Worm (Caenorhabditis elegans) whole organism, L4 larva: Measurements from ENCODE around the gene R74.7.

Experiments used
- D1046.2 ChIP-seq: fragments of 200-800 bp; sonication (Bioruptor generic); IDR thresholded peaks from 2 replicates; pipeline ENCODE4 v1.3.6; 2022; ENCODE audit warnings: missing genetic modification characterization, missing compliant biosample characterization
- F37D6.2 ChIP-seq: sonication (generic microtip); optimal IDR thresholded peaks from 2 replicates; lab custom pipeline; 2016; ENCODE audit warnings: mild to moderate bottlenecking, missing genetic modification characterization, missing compliant biosample characterization
- F49E8.2 ChIP-seq: sonication (generic microtip); optimal IDR thresholded peaks from 2 replicates; lab custom pipeline; 2016; ENCODE audit warnings: missing compliant biosample characterization, mild to moderate bottlenecking, missing genetic modification characterization, borderline replicate concordance
- ZK337.2 ChIP-seq: fragments of 200-800 bp; sonication (Bioruptor generic); IDR thresholded peaks from 2 replicates; pipeline ENCODE4 v1.3.6; 2022; ENCODE audit warnings: missing genetic modification reagents, missing genetic modification characterization, missing compliant biosample characterization
- aha-1 ChIP-seq: fragments of 150-350 bp; peaks from one replicate; lab custom pipeline; 2014; ENCODE audit warnings: missing biosample characterization, missing genetic modification characterization
- ceh-28 ChIP-seq: fragments of 150-350 bp; optimal IDR thresholded peaks from 2 replicates; lab custom pipeline; 2014; ENCODE audit warnings: missing biosample characterization, missing genetic modification reagents, missing genetic modification characterization
- dve-1 ChIP-seq: sonication (generic microtip); optimal IDR thresholded peaks from 2 replicates; lab custom pipeline; 2017; ENCODE audit warnings: antibody characterized with exemption, mild to moderate bottlenecking, missing genetic modification characterization, missing compliant biosample characterization; ENCODE audit not compliant: insufficient read depth
- fkh-10 ChIP-seq: fragments of 150-350 bp; optimal IDR thresholded peaks from 2 replicates; lab custom pipeline; 2014; ENCODE audit warnings: missing biosample characterization, missing genetic modification reagents, missing genetic modification characterization
- gei-8 ChIP-seq: fragments of 200-800 bp; sonication (Bioruptor generic); optimal IDR thresholded peaks from 2 replicates; lab custom pipeline; 2018; ENCODE audit warnings: mild to moderate bottlenecking, missing genetic modification characterization, missing compliant biosample characterization
- hlh-30 ChIP-seq: sonication (generic microtip); optimal IDR thresholded peaks from 2 replicates; lab custom pipeline; 2017; ENCODE audit warnings: antibody characterized with exemption, mild to moderate bottlenecking, missing genetic modification characterization, missing compliant biosample characterization; ENCODE audit not compliant: insufficient read depth
- lin-29 ChIP-seq: fragments of 200-800 bp; sonication (Bioruptor generic); IDR thresholded peaks from 2 replicates; pipeline ENCODE4 v1.3.6; 2022; ENCODE audit warnings: missing genetic modification reagents, missing genetic modification characterization, missing compliant biosample characterization
- lin-38 ChIP-seq: fragments of 200-800 bp; sonication (Bioruptor generic); IDR thresholded peaks from 2 replicates; pipeline ENCODE4 v1.3.6; 2022; ENCODE audit warnings: missing genetic modification reagents, missing genetic modification characterization, missing compliant biosample characterization
- lin-39 ChIP-seq: fragments of 150-350 bp; optimal IDR thresholded peaks from 2 replicates; lab custom pipeline; 2014; ENCODE audit warnings: missing biosample characterization, missing genetic modification reagents, missing genetic modification characterization
- madf-5 ChIP-seq, 2 experiments: fragments of 200-800 bp; sonication (Bioruptor generic); IDR thresholded peaks; 2 replicates each; pipeline ENCODE4 v1.3.6; 2022; ENCODE audit warnings: missing compliant biosample characterization in 2 of 2, missing genetic modification characterization in 2 of 2
- mes-2 ChIP-seq: sonication (generic microtip); optimal IDR thresholded peaks from 2 replicates; lab custom pipeline; 2016; ENCODE audit warnings: missing genotype, mild to moderate bottlenecking, missing genetic modification characterization, missing compliant biosample characterization; ENCODE audit not compliant: poor library complexity, severe bottlenecking
- nhr-10 ChIP-seq: fragments of 150-350 bp; optimal IDR thresholded peaks from 2 replicates; lab custom pipeline; 2014; ENCODE audit warnings: missing biosample characterization, missing genetic modification characterization
- nhr-102 ChIP-seq: sonication (generic microtip); optimal IDR thresholded peaks from 2 replicates; lab custom pipeline; 2016; ENCODE audit warnings: mild to moderate bottlenecking, missing genetic modification characterization, moderate library complexity, missing compliant biosample characterization
- nhr-28 ChIP-seq: fragments of 150-350 bp; optimal IDR thresholded peaks from 2 replicates; lab custom pipeline; 2014; ENCODE audit warnings: missing biosample characterization, missing genetic modification characterization
- nhr-41 ChIP-seq: fragments of 200-800 bp; sonication (Bioruptor generic); IDR thresholded peaks from 2 replicates; pipeline ENCODE4 v1.3.6; 2022; ENCODE audit warnings: missing genetic modification reagents, missing genetic modification characterization, missing compliant biosample characterization
- nhr-48 ChIP-seq: sonication (generic microtip); optimal IDR thresholded peaks from 2 replicates; lab custom pipeline; 2016; ENCODE audit warnings: mild to moderate bottlenecking, missing genetic modification characterization, missing compliant biosample characterization
- nhr-76 ChIP-seq: fragments of 150-350 bp; optimal IDR thresholded peaks from 2 replicates; lab custom pipeline; 2014; ENCODE audit warnings: missing biosample characterization, missing genetic modification characterization
- pha-4 ChIP-seq, 2 experiments: fragments of 150-350 bp in 1 of 2; fragments of 200-800 bp in 1 of 2; sonication (Bioruptor generic) in 1 of 2; IDR thresholded peaks in 1 of 2; optimal IDR thresholded peaks in 1 of 2; 2 replicates each; pipeline versions ENCODE4 v1.3.6 to Lab custom; 2014 to 2022; ENCODE audit warnings: missing genetic modification characterization in 2 of 2, missing genetic modification reagents in 2 of 2, missing biosample characterization in 1 of 2, missing compliant biosample characterization in 1 of 2
- pqm-1 ChIP-seq: sonication (generic microtip); optimal IDR thresholded peaks from 2 replicates; lab custom pipeline; 2017; ENCODE audit warnings: missing biosample characterization, missing genetic modification characterization
- rbr-2 ChIP-seq: sonication (generic microtip); optimal IDR thresholded peaks from 2 replicates; lab custom pipeline; 2016; ENCODE audit warnings: missing genotype, missing genetic modification characterization, missing compliant biosample characterization
- skn-1 ChIP-seq: fragments of 150-350 bp; optimal IDR thresholded peaks from 2 replicates; lab custom pipeline; 2014; ENCODE audit warnings: missing biosample characterization, missing genetic modification characterization
- snpc-1.2 ChIP-seq: fragments of 200-800 bp; sonication (Bioruptor generic); IDR thresholded peaks from 2 replicates; pipeline ENCODE4 v1.3.6; 2022; ENCODE audit warnings: missing genetic modification reagents, missing genetic modification characterization, missing compliant biosample characterization
- snpc-4 ChIP-seq: fragments of 150-350 bp; optimal IDR thresholded peaks from 2 replicates; lab custom pipeline; 2014; ENCODE audit warnings: missing biosample characterization, missing genetic modification characterization
- spr-3 ChIP-seq: fragments of 200-800 bp; sonication (Bioruptor generic); optimal IDR thresholded peaks from 2 replicates; lab custom pipeline; 2018; ENCODE audit warnings: mild to moderate bottlenecking, missing genetic modification characterization, missing compliant biosample characterization
- tag-97 ChIP-seq: fragments of 200-800 bp; sonication (Bioruptor generic); IDR thresholded peaks from 2 replicates; pipeline ENCODE4 v1.3.6; 2022; ENCODE audit warnings: missing genetic modification characterization, missing compliant biosample characterization
- unc-130 ChIP-seq: sonication (generic microtip); optimal IDR thresholded peaks from 2 replicates; lab custom pipeline; 2016; ENCODE audit warnings: missing genetic modification reagents, missing genetic modification characterization, missing compliant biosample characterization
- unc-39 ChIP-seq: sonication (generic microtip); optimal IDR thresholded peaks from 2 replicates; lab custom pipeline; 2017; ENCODE audit warnings: missing biosample characterization, missing genetic modification characterization
- zag-1 ChIP-seq: fragments of 150-350 bp; optimal IDR thresholded peaks from 2 replicates; lab custom pipeline; 2014; ENCODE audit warnings: missing biosample characterization, missing genetic modification characterization
- zip-2 ChIP-seq: fragments of 150-350 bp; optimal IDR thresholded peaks from 2 replicates; lab custom pipeline; 2014; ENCODE audit warnings: missing biosample characterization, missing genetic modification characterization
- ztf-11 ChIP-seq: fragments of 150-350 bp; optimal IDR thresholded peaks from 2 replicates; lab custom pipeline; 2014; ENCODE audit warnings: missing biosample characterization, missing genetic modification characterization
- ztf-7 ChIP-seq: fragments of 150-350 bp; optimal IDR thresholded peaks from 2 replicates; lab custom pipeline; 2014; ENCODE audit warnings: missing biosample characterization, missing genetic modification characterization

R74.7 gene

DNA sequence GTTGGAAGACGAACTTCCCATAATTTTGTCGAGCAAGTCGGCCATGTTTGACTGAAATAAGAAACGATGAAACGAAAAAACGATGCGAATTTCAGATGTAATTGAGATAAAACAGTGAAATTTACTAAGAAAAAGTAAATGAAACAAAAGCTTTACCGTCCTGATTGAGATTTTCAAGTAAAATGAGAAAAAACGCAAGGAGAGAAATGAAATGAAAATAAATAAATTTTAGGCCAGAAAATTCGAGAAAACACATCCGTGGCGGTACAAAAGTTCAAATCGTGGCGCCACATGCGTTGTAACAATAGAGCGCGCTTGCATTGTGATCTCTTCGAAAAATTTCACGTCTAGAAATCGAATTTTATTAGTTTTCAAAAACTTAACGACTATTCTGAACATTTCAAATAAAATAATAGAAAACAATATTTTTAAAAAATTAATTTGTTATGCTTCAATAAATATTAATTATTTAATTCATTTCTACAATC is 28.1 kb upstream of the R74.7 start, which contains the start of the genes hrde-1 and C16C10.13:
Gene hrde-1, minus strand, starts transcription at position 51 of the 488 bp plus-strand sequence.
Gene C16C10.13, plus strand, starts transcription at position 332 of the 488 bp plus-strand sequence.
- TF ChIP-seq ZK337.2 (GFP tag; lab: Robert Waterston, UW) (no peak), lin-38 (GFP tag; lab: Robert Waterston, UW) (peak; percentile 96), F49E8.2 (tag; lab: Kevin White, UChicago) (peak; percentile 77), unc-130 (GFP tag; lab: Kevin White, UChicago) (peak; percentile 90)

DNA sequence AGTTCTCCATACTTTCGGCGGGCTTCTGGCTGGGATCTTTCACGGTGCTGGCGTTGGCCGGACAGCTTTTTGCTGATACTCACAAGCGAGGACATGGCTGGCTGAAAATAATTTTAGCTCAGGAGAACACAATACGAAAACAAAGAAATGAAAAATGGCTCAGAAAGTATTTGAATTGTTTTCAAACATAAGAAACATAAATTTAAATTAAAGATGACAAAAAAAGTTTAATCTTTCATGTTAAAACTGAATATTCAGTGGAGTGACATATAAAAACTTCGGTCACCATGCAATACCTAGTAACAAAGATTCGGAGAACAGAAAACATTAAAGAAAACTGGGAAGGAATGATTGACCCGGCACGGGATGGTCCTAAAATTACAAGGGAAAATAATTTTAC is 25.7 kb upstream of the R74.7 start, which contains the start of gene C16C10.2:
Gene C16C10.2, minus strand, starts transcription at position 101 of the 400 bp plus-strand sequence.
- TF ChIP-seq ztf-7 (tag; lab: Kevin White, UChicago): no peak
- no peak for TF ChIP-seq snpc-4
- no peak for TF ChIP-seq rbr-2 (tag; lab: Kevin White, UChicago)
- TF ChIP-seq nhr-28 (tag; lab: Kevin White, UChicago): no peak
- TF ChIP-seq fkh-10 (GFP tag; lab: Kevin White, UChicago): no peak
- no peak for TF ChIP-seq spr-3 (GFP tag; lab: Kevin White, UChicago)
- no peak for TF ChIP-seq snpc-1.2 (GFP tag; lab: Robert Waterston, UW)
- no peak for TF ChIP-seq zip-2 (tag; lab: Kevin White, UChicago)
- no peak for TF ChIP-seq dve-1 (tag; lab: Kevin White, UChicago)
- no peak for TF ChIP-seq nhr-10 (tag; lab: Kevin White, UChicago)
- no peak for TF ChIP-seq nhr-48 (tag; lab: Kevin White, UChicago)
- TF ChIP-seq lin-38 (GFP tag; lab: Robert Waterston, UW): no peak
- no peak for TF ChIP-seq madf-5 (GFP tag; IDR thresholded peaks at IDR 0.05; lab: Robert Waterston, UW)
- TF ChIP-seq ceh-28 (tag; lab: Kevin White, UChicago): no peak
- no peak for TF ChIP-seq D1046.2 (GFP tag; lab: Robert Waterston, UW)

DNA sequence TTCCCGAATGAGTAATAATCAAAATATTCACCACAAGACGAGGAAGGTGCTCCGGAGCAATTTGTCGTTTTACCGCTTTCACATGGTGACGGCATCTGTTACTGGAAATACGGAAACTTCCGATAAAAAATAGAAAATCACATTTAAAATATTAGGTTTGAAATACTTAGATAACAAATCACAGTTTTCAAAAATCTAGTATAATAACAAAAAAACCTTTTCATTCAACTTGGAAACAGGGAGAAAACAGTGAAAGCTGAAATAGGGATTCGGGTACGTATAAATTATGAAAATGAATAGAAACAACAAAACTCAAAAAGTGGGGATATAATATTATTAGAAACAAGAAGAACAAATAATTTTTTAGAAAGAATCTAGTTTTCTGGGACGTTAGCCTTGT is 22.9 kb upstream of the R74.7 start, which contains the start of gene C16C10.1:
Gene C16C10.1, minus strand, starts transcription at position 101 of the 400 bp plus-strand sequence.
- no peak for TF ChIP-seq aha-1 (tag; lab: Kevin White, UChicago)
- TF ChIP-seq lin-39 (tag; lab: Kevin White, UChicago): no peak
- no peak for TF ChIP-seq nhr-76 (tag; lab: Kevin White, UChicago)
- no peak for TF ChIP-seq tag-97
- no peak for TF ChIP-seq pqm-1 (tag; lab: Kevin White, UChicago)
- no peak for TF ChIP-seq skn-1 (tag; lab: Kevin White, UChicago)
- no peak for TF ChIP-seq zag-1 (tag; lab: Kevin White, UChicago)
- TF ChIP-seq pha-4 (GFP tag; IDR thresholded peaks at IDR 0.05; lab: Robert Waterston, UW): no peak
- TF ChIP-seq pha-4 (tag; optimal IDR thresholded peaks at IDR 0.05; lab: Kevin White, UChicago): no peak
- no peak for TF ChIP-seq hlh-30 (tag; lab: Kevin White, UChicago)
- TF ChIP-seq nhr-28 (tag; lab: Kevin White, UChicago): no peak
- no peak for TF ChIP-seq nhr-102 (tag; lab: Kevin White, UChicago)
- TF ChIP-seq unc-39: no peak
- no peak for TF ChIP-seq snpc-4
- TF ChIP-seq F37D6.2 (tag; lab: Kevin White, UChicago): no peak
- no peak for TF ChIP-seq ceh-28 (tag; lab: Kevin White, UChicago)
- TF ChIP-seq lin-29 (GFP tag; lab: Robert Waterston, UW): no peak
- no peak for TF ChIP-seq gei-8 (GFP tag; lab: Kevin White, UChicago)
- no peak for TF ChIP-seq nhr-41 (GFP tag; lab: Robert Waterston, UW)
- no peak for TF ChIP-seq dve-1 (tag; lab: Kevin White, UChicago)
- TF ChIP-seq ztf-11 (tag; lab: Kevin White, UChicago): no peak

- TF ChIP-seq aha-1 (tag; lab: Kevin White, UChicago) (no peak), nhr-76 (tag; lab: Kevin White, UChicago) (no peak), mes-2 (tag; lab: Kevin White, UChicago) (peak; percentile 68), ceh-28 (tag; lab: Kevin White, UChicago) (peak; percentile 60)
These were observed 17.4 kb upstream of the R74.7 start, which contains the start of gene lars-1 for ce11 chrIII:4186751-4187309. Gene lars-1 (minus strand): TSS chrIII:4186801.
